Fruit fly (Drosophila melanogaster) whole organism, wandering third instar larva: ENCODE measurements around the gene topi.

ENCODE experiments used
- Abd-B ChIP-seq: fragments of >200 bp; optimal IDR thresholded peaks from 2 replicates; lab custom pipeline; 2017; ENCODE audit warnings: missing biosample characterization, missing genetic modification characterization
- CG32264 ChIP-seq: fragments of 200-800 bp; sonication (Bioruptor generic); optimal IDR thresholded peaks from 2 replicates; lab custom pipeline; 2016; ENCODE audit warnings: missing biosample characterization, missing genetic modification characterization
- Dif ChIP-seq: fragments of 200-275, 200-300 bp; sonication (Bioruptor generic); optimal IDR thresholded peaks from 2 replicates; lab custom pipeline; 2018; ENCODE audit warnings: missing biosample characterization, missing genetic modification characterization; ENCODE audit not compliant: partially characterized antibody

DNA sequence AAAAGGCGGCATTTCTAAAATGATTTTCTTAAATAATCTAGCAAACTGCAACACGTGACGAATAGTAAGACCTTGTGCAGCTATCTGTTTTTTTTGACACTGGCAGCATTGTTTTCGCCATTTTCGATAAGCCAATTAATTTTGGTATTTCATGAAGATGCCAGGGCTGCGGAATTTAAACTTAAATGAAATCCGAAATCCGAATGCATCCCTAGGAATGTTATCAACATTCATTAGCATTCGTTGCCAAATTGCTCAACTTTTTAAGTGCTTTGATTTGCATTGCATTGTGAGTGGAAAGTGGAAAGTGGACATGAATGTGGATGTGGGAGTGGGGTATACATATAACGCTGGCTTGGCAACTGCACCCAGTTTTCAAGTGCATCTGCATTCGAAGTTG lies 46.2 kb downstream of the topi start, which contains the start of gene CG42857:
- TF ChIP-seq Dif, result no peak
- no peak for TF ChIP-seq CG32264 (GFP tag; lab: Kevin White, UChicago)
- no peak for TF ChIP-seq Abd-B (GFP tag; lab: Kevin White, UChicago)
